Worm (Caenorhabditis elegans): ENCODE measurements around the gene C01C4.2.
A peak's percentile ranks its signal among the peaks of the same experiment; 100 is the strongest.

C01C4.2 gene

ce11 chrX:3689802-3690201 lies 25.1 kb upstream of the C01C4.2 start:
- TF ChIP-seq hlh-13 (GFP tag; optimal IDR thresholded peaks at IDR 0.05) (no peak), K09A11.1 (tag; optimal IDR thresholded peaks at IDR 0.05; ENCODE audit: insufficient read depth) (no peak), fax-1 (tag; optimal IDR thresholded peaks at IDR 0.05) (no peak), unc-3 (GFP tag; conservative IDR thresholded peaks at IDR 0.05) (no peak), unc-3 (tag; optimal IDR thresholded peaks at IDR 0.05) (no peak), ahr-1 (tag; optimal IDR thresholded peaks at IDR 0.05) (no peak), C08G9.2 (tag; optimal IDR thresholded peaks at IDR 0.05) (no peak), ets-4 (tag; optimal IDR thresholded peaks at IDR 0.05) (no peak), F13H6.1 (tag; optimal IDR thresholded peaks at IDR 0.05) (no peak)

- TF ChIP-seq gmeb-2 (tag; optimal IDR thresholded peaks at IDR 0.05) = no peak
- TF ChIP-seq fkh-6 (tag; optimal IDR thresholded peaks at IDR 0.05) = no peak
- TF ChIP-seq zip-5 (tag; optimal IDR thresholded peaks at IDR 0.05) = no peak
- no peak for TF ChIP-seq ttx-3 (tag; optimal IDR thresholded peaks at IDR 0.05)
- no peak for TF ChIP-seq lin-11 (tag; optimal IDR thresholded peaks at IDR 0.05)
- TF ChIP-seq ceh-6 (GFP tag; optimal IDR thresholded peaks at IDR 0.05) = no peak
- TF ChIP-seq ama-1 (optimal IDR thresholded peaks at IDR 0.05) = no peak
- TF ChIP-seq fkh-10 (GFP tag; optimal IDR thresholded peaks at IDR 0.05) = no peak
- no peak for TF ChIP-seq ceh-9 (tag; optimal IDR thresholded peaks at IDR 0.05)
- no peak for TF ChIP-seq pag-3 (tag; optimal IDR thresholded peaks at IDR 0.05; ENCODE audit: borderline replicate concordance)
- no peak for TF ChIP-seq Y22D7AL.16 (tag; optimal IDR thresholded peaks at IDR 0.05)
- no peak for TF ChIP-seq pha-2 (tag; optimal IDR thresholded peaks at IDR 0.05)
- no peak for TF ChIP-seq rnt-1 (tag; optimal IDR thresholded peaks at IDR 0.05)
- no peak for TF ChIP-seq ceh-22 (tag; optimal IDR thresholded peaks at IDR 0.05)
These were observed 21.8 kb upstream of the C01C4.2 start, which contains the start of gene C02F12.8 for ce11 chrX:3693138-3693537. Gene C02F12.8, minus strand, starts transcription at chrX:3693238.

ce11 chrX:3694172-3694571 lies 20.7 kb upstream of the C01C4.2 start:
- no peak for TF ChIP-seq ets-4 (tag; optimal IDR thresholded peaks at IDR 0.05)
- TF ChIP-seq unc-86 (tag; optimal IDR thresholded peaks at IDR 0.05) = no peak
- no peak for TF ChIP-seq C38D4.7 (GFP tag; optimal IDR thresholded peaks at IDR 0.05)
- no peak for TF ChIP-seq fkh-10 (GFP tag; optimal IDR thresholded peaks at IDR 0.05)
- TF ChIP-seq rnt-1 (tag; optimal IDR thresholded peaks at IDR 0.05) = peak; percentile 39
- TF ChIP-seq sox-2 (GFP tag; IDR thresholded peaks at IDR 0.05) = peak; percentile 37; the same call in 1 of the 2 replicates
- peak; percentile 38 for TF ChIP-seq unc-42 (tag; optimal IDR thresholded peaks at IDR 0.05)
- TF ChIP-seq pag-3 (tag; optimal IDR thresholded peaks at IDR 0.05; ENCODE audit: borderline replicate concordance) = no peak
- TF ChIP-seq pat-9 (tag; optimal IDR thresholded peaks at IDR 0.05) = peak; percentile 15
- TF ChIP-seq ceh-30 (tag; optimal IDR thresholded peaks at IDR 0.05) = no peak
- TF ChIP-seq ceh-2 (tag; optimal IDR thresholded peaks at IDR 0.05) = no peak
- TF ChIP-seq tbx-2 (tag; optimal IDR thresholded peaks at IDR 0.05) = peak; percentile 79
- peak; percentile 56 for TF ChIP-seq nfya-1 (tag; optimal IDR thresholded peaks at IDR 0.05)
- peak; percentile 41 for TF ChIP-seq madf-2 (tag; optimal IDR thresholded peaks at IDR 0.05)
- TF ChIP-seq elt-2 (tag; optimal IDR thresholded peaks at IDR 0.05) = peak; percentile 28
- peak; percentile 18 for TF ChIP-seq dmd-4 (tag; optimal IDR thresholded peaks at IDR 0.05; ENCODE audit: borderline replicate concordance)
- peak; percentile 74 for TF ChIP-seq sdc-2 (tag; optimal IDR thresholded peaks at IDR 0.05)
- TF ChIP-seq hlh-6 (tag; optimal IDR thresholded peaks at IDR 0.05) = peak; percentile 2
- no peak for TF ChIP-seq hlh-30 (tag; optimal IDR thresholded peaks at IDR 0.05; ENCODE audit: insufficient read depth)
- peak; percentile 32 for TF ChIP-seq ceh-22 (tag; optimal IDR thresholded peaks at IDR 0.05)
- TF ChIP-seq odd-2 (tag; optimal IDR thresholded peaks at IDR 0.05) = no peak
- peak; percentile 30 for TF ChIP-seq che-1 (tag; optimal IDR thresholded peaks at IDR 0.05)
- no peak for TF ChIP-seq hlh-13 (GFP tag; optimal IDR thresholded peaks at IDR 0.05)
- TF ChIP-seq C08G9.2 (tag; optimal IDR thresholded peaks at IDR 0.05) = peak; percentile 33
- TF ChIP-seq unc-55 (GFP tag; optimal IDR thresholded peaks at IDR 0.05) = peak; percentile 55
- peak; percentile 50 for TF ChIP-seq ceh-19 (GFP tag; optimal IDR thresholded peaks at IDR 0.05)
- peak; percentile 51 for TF ChIP-seq ceh-18 (tag; optimal IDR thresholded peaks at IDR 0.05)
- TF ChIP-seq sox-4 (tag; optimal IDR thresholded peaks at IDR 0.05) = no peak
- TF ChIP-seq fkh-6 (tag; optimal IDR thresholded peaks at IDR 0.05) = no peak
- TF ChIP-seq npax-4 (tag; optimal IDR thresholded peaks at IDR 0.05) = no peak
- no peak for TF ChIP-seq ceh-34 (tag; optimal IDR thresholded peaks at IDR 0.05)
- peak; percentile 9 for TF ChIP-seq pha-2 (tag; optimal IDR thresholded peaks at IDR 0.05)
- TF ChIP-seq fax-1 (tag; optimal IDR thresholded peaks at IDR 0.05) = no peak
- TF ChIP-seq ref-2 (tag; optimal IDR thresholded peaks at IDR 0.05) = peak; percentile 79
- TF ChIP-seq F13H6.1 (tag; optimal IDR thresholded peaks at IDR 0.05) = no peak
- no peak for TF ChIP-seq pax-1 (tag; optimal IDR thresholded peaks at IDR 0.05)
- no peak for TF ChIP-seq ttx-3 (tag; optimal IDR thresholded peaks at IDR 0.05)
